Fruit fly (Drosophila melanogaster) whole organism, adult: ENCODE measurements around the gene CG7420.
A peak's percentile ranks its signal among the peaks of the same experiment; 100 is the strongest.

Experiments used
- CG11617 ChIP-seq: fragments of 200-800 bp; sonication (Bioruptor generic); optimal IDR thresholded peaks from 2 replicates; lab custom pipeline; 2017; ENCODE audit warnings: mild to moderate bottlenecking, missing biosample characterization, missing genetic modification reagents, missing genetic modification characterization
- CG12768 ChIP-seq: fragments of 200-800 bp; sonication (Bioruptor generic); optimal IDR thresholded peaks from 2 replicates; lab custom pipeline; 2017; ENCODE audit warnings: missing biosample characterization, missing genetic modification characterization, mild to moderate bottlenecking, moderate library complexity, missing genetic modification reagents
- CG14711 ChIP-seq: fragments of 200-800 bp; sonication (Bioruptor generic); optimal IDR thresholded peaks from 2 replicates; lab custom pipeline; 2018; ENCODE audit warnings: missing biosample characterization, mild to moderate bottlenecking, missing genetic modification characterization, moderate library complexity
- CG1620 ChIP-seq: fragments of 200-800 bp; sonication (Bioruptor generic); optimal IDR thresholded peaks from 2 replicates; lab custom pipeline; 2016; ENCODE audit warnings: missing biosample characterization, missing genetic modification characterization
- CG33017 ChIP-seq: fragments of 200-800 bp; sonication (Bioruptor generic); optimal IDR thresholded peaks from 2 replicates; lab custom pipeline; 2018; ENCODE audit warnings: missing biosample characterization, mild to moderate bottlenecking, missing genetic modification characterization, moderate library complexity
- CG5204 ChIP-seq: fragments of 200-800 bp; sonication (Bioruptor generic); optimal IDR thresholded peaks from 2 replicates; lab custom pipeline; 2016; ENCODE audit warnings: missing biosample characterization, missing genetic modification characterization
- CG7045 ChIP-seq: fragments of 200-800 bp; sonication (Bioruptor generic); optimal IDR thresholded peaks from 2 replicates; lab custom pipeline; 2017; ENCODE audit warnings: missing biosample characterization, mild to moderate bottlenecking, missing genetic modification characterization
- CG7101 ChIP-seq: fragments of 200-800 bp; sonication (Bioruptor generic); optimal IDR thresholded peaks from 2 replicates; lab custom pipeline; 2018; ENCODE audit warnings: missing biosample characterization, mild to moderate bottlenecking, missing genetic modification characterization, moderate library complexity
- Clk ChIP-seq: fragments of 200-800 bp; sonication (Bioruptor generic); optimal IDR thresholded peaks from 2 replicates; lab custom pipeline; 2017; ENCODE audit warnings: missing biosample characterization, missing genetic modification characterization
- Crg-1 ChIP-seq: fragments of 200-800 bp; sonication (Bioruptor generic); optimal IDR thresholded peaks from 2 replicates; lab custom pipeline; 2016; ENCODE audit warnings: missing biosample characterization, missing genetic modification characterization
- Hr96 ChIP-seq: fragments of 200-800 bp; sonication (Bioruptor generic); optimal IDR thresholded peaks from 2 replicates; lab custom pipeline; 2016; ENCODE audit warnings: missing biosample characterization, missing genetic modification characterization
- Mnt ChIP-seq: fragments of 200-800 bp; sonication (Bioruptor generic); optimal IDR thresholded peaks from 2 replicates; lab custom pipeline; 2016; ENCODE audit warnings: missing biosample characterization, mild to moderate bottlenecking, missing genetic modification characterization
- bab1 ChIP-seq: fragments of 200-800 bp; sonication (Bioruptor generic); optimal IDR thresholded peaks from 3 replicates; lab custom pipeline; 2019; ENCODE audit warnings: missing biosample characterization, mild to moderate bottlenecking, missing genetic modification characterization, moderate library complexity
- cic ChIP-seq: fragments of 200-800 bp; sonication (Bioruptor generic); optimal IDR thresholded peaks from 2 replicates; lab custom pipeline; 2017; ENCODE audit warnings: missing biosample characterization, mild to moderate bottlenecking, missing genetic modification characterization, moderate library complexity
- cnc ChIP-seq, 2 experiments: fragments of >200 bp; optimal IDR thresholded peaks; 2 replicates each; lab custom pipeline; 2017
- ovo ChIP-seq: fragments of 200-800 bp; sonication (Bioruptor generic); optimal IDR thresholded peaks from 2 replicates; lab custom pipeline; 2016; ENCODE audit warnings: missing biosample characterization, missing genetic modification characterization
- pad ChIP-seq: fragments of 200-800 bp; sonication (Bioruptor generic); optimal IDR thresholded peaks from 3 replicates; lab custom pipeline; 2017; ENCODE audit warnings: missing biosample characterization, missing genetic modification characterization, mild to moderate bottlenecking, moderate library complexity, missing genetic modification reagents
- tj ChIP-seq: fragments of 200-800 bp; sonication (Bioruptor generic); optimal IDR thresholded peaks from 3 replicates; lab custom pipeline; 2017; ENCODE audit warnings: missing biosample characterization, mild to moderate bottlenecking, missing genetic modification characterization, moderate library complexity
- toe ChIP-seq: fragments of 200-800 bp; sonication (Bioruptor generic); optimal IDR thresholded peaks from 2 replicates; lab custom pipeline; 2016; ENCODE audit warnings: missing biosample characterization, missing genetic modification characterization

CG7420 gene

dm6 chr2L:1502459-1503101, at the start of gene CG7420:
TSS of gene CG7420 (minus strand) at chr2L:1502904.
- TF ChIP-seq Mnt (GFP tag; lab: Kevin White, UChicago) (peak; percentile 17), Hr96 (GFP tag; lab: Kevin White, UChicago) (no peak), bab1 (GFP tag; lab: Kevin White, UChicago) (peak; percentile 2)

DNA sequence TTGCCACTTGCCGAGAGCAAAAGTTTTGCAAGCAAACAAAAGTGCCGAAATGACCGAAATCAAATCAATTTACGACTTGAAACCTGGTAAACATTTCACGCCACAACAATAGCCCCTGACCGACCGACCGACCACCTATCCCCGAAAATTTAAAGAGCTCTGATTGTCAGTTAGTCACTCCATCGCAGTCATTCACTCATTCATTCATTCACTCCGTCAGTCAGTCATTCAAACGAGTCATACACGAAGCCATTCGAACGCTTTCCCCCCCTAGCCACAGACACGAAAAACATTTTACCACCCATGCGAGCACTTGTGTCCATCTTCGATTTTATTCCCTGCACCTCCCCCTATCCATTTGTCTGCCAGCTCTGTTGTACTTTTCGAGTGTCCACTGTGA, 45.2 kb upstream of the CG7420 start:
- TF ChIP-seq Clk (GFP tag; lab: Kevin White, UChicago) (no peak), Hr96 (GFP tag; lab: Kevin White, UChicago) (no peak), bab1 (GFP tag; lab: Kevin White, UChicago) (no peak), toe (GFP tag; lab: Kevin White, UChicago) (no peak), ovo (GFP tag; lab: Kevin White, UChicago) (no peak), cnc (optimal IDR thresholded peaks at IDR 0.05; lab: Kevin White, UChicago) (no peak), CG33017 (no peak), Mnt (GFP tag; lab: Kevin White, UChicago) (no peak), CG5204 (GFP tag; lab: Kevin White, UChicago) (no peak), CG1620 (GFP tag; lab: Kevin White, UChicago) (no peak), CG14711 (tag; lab: Kevin White, UChicago) (no peak), CG11617 (no peak)

DNA sequence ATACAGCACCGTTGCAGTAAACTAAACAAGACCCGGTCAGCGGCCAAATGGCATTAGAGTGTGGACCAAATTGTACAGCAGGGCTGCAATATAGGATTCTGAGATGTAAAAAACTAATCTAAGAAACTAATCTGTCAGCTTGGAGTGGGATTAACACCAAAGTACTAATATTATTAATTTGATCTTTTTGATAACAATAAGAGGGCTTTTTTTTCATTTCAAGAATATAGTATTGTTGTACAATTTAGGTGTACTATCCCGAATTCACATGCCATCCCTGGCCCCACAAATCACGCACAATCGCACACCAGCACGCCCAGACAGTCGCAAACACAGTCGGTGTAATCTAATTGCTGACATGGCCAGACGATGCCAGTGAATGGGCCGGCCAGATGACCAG, 35.4 kb upstream of the CG7420 start:
- TF ChIP-seq CG1620 (GFP tag; lab: Kevin White, UChicago), result no peak
- TF ChIP-seq CG33017, result no peak
- TF ChIP-seq bab1 (GFP tag; lab: Kevin White, UChicago), result no peak
- TF ChIP-seq cnc (optimal IDR thresholded peaks at IDR 0.05; lab: Kevin White, UChicago), result no peak
- no peak for TF ChIP-seq Crg-1 (GFP tag; lab: Kevin White, UChicago)
- no peak for TF ChIP-seq tj
- TF ChIP-seq ovo (GFP tag; lab: Kevin White, UChicago), result no peak
- TF ChIP-seq pad, result no peak
- TF ChIP-seq CG5204 (GFP tag; lab: Kevin White, UChicago), result no peak
- no peak for TF ChIP-seq Hr96 (GFP tag; lab: Kevin White, UChicago)
- TF ChIP-seq Clk (GFP tag; lab: Kevin White, UChicago), result no peak
- TF ChIP-seq CG7101 (tag; lab: Kevin White, UChicago), result no peak
- TF ChIP-seq CG12768, result no peak

- no peak for TF ChIP-seq CG5204 (GFP tag; lab: Kevin White, UChicago)
- no peak for TF ChIP-seq CG7101 (tag; lab: Kevin White, UChicago)
- no peak for TF ChIP-seq Hr96 (GFP tag; lab: Kevin White, UChicago)
- no peak for TF ChIP-seq CG33017
- TF ChIP-seq CG7045 (GFP tag; lab: Kevin White, UChicago), result no peak
- no peak for TF ChIP-seq Mnt (GFP tag; lab: Kevin White, UChicago)
- TF ChIP-seq bab1 (GFP tag; lab: Kevin White, UChicago), result no peak
These were observed 32.5 kb upstream of the CG7420 start for dm6 chr2L:1535231-1535630.

DNA sequence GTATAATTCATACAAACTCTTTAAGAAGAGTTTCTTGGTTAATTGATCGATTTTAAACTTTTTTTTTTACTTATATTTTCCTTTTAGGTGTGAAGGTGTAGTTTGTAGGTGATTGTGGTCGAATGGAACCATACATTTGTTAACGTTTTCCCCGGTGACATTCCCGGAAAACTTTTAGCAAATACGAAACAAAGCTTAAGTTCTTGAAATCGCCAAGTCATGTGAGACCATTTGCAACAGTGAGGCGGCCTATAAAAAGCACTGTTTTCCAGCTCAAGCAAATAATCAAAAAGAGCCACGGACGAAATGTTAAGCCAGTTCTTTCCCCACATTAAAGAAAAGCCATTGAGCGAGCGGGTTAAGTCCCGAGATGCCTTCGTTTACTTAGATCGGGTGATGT, 19.7 kb upstream of the CG7420 start, which contains the start of gene Or22b:
TSS of gene Or22b (plus strand) at position 301 of the 400 bp plus-strand sequence.
- no peak for TF ChIP-seq ovo (GFP tag; lab: Kevin White, UChicago)
- no peak for TF ChIP-seq cic (GFP tag; lab: Kevin White, UChicago)
- no peak for TF ChIP-seq pad
- no peak for TF ChIP-seq cnc (optimal IDR thresholded peaks at IDR 0.05; lab: Kevin White, UChicago)
- no peak for TF ChIP-seq CG7045 (GFP tag; lab: Kevin White, UChicago)

- TF ChIP-seq cnc (optimal IDR thresholded peaks at IDR 0.05; lab: Kevin White, UChicago) (no peak), toe (GFP tag; lab: Kevin White, UChicago) (no peak), CG33017 (no peak), CG12768 (no peak), cic (GFP tag; lab: Kevin White, UChicago) (no peak)
These were observed 17.5 kb upstream of the CG7420 start, which contains the start of gene Or22a for dm6 chr2L:1520191-1520590. TSS of gene Or22a (plus strand) at chr2L:1520491.

DNA sequence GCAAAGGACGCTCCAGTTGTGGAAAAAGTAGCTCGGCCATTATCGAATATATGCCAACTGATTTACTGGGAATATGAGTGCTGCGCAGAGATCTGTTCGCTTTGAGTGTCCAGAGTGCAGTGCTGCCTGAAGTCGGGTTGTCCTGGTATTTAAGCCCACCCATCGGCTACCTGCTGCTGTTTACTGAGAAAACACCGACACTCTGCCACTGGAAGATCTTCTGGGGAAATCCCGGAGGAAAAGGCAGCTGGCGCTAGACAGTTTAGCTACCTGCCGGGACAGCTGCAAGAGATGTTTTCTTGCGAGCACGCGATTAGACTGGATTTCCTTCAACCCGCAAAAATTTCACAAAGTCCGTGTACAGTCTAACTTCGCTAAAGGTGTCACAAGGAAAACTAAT, 15.3 kb upstream of the CG7420 start, which contains the start of gene halo:
TSS of gene halo (minus strand) at position 127 of the 400 bp plus-strand sequence.
- TF ChIP-seq cic (GFP tag; lab: Kevin White, UChicago), result no peak
- TF ChIP-seq Hr96 (GFP tag; lab: Kevin White, UChicago), result no peak
- TF ChIP-seq CG7045 (GFP tag; lab: Kevin White, UChicago), result no peak
- no peak for TF ChIP-seq cnc (optimal IDR thresholded peaks at IDR 0.05; lab: Kevin White, UChicago)
- no peak for TF ChIP-seq CG14711 (tag; lab: Kevin White, UChicago)

DNA sequence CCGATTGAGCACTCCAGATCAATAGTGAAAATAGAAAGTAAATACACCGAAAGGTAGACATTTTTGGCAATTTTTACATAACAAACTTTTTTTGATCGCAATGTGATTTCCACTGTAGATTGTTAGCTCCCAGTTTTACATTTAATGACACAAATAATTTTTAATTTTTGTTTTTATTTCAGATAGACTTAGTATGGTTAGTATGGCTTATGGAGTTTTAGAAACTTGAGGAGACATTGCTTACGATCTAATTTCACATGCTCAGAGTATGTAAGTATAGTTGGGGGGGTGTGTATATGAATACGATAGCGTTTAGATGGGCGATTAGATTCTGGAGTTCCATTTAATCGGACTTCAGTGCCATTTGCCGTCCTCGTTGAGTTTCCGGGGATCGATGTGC, 14.7 kb upstream of the CG7420 start, which contains the start of gene CG18132:
TSS of gene CG18132 (minus strand) at position 101 of the 400 bp plus-strand sequence.
- TF ChIP-seq bab1 (GFP tag; lab: Kevin White, UChicago) (no peak), CG14711 (tag; lab: Kevin White, UChicago) (no peak), CG1620 (GFP tag; lab: Kevin White, UChicago) (no peak), Clk (GFP tag; lab: Kevin White, UChicago) (no peak)
